Fruit fly (Drosophila melanogaster) whole organism, embryonic: ENCODE results near the gene Kah.
A peak's percentile ranks its signal among the peaks of the same experiment; 100 is the strongest.

Experiments
- Asciz ChIP-seq: fragments of 200-800 bp; sonication (Bioruptor generic); optimal IDR thresholded peaks from 2 replicates; lab custom pipeline; 2017; ENCODE audit warnings: missing biosample characterization, mild to moderate bottlenecking, missing genetic modification characterization, missing genetic modification reagents
- BEAF-32 ChIP-seq: fragments of 200-800 bp; sonication (Bioruptor generic); optimal IDR thresholded peaks from 3 replicates; lab custom pipeline; 2017; ENCODE audit warnings: missing biosample characterization, missing genetic modification characterization, mild to moderate bottlenecking, moderate library complexity, missing genetic modification reagents
- CG10366 ChIP-seq: fragments of 200-800 bp; sonication (Bioruptor generic); IDR thresholded peaks from 2 replicates; pipeline ENCODE4 v1.3.6; 2022; ENCODE audit warnings: missing biosample characterization, missing genetic modification characterization
- CG13624 ChIP-seq: fragments of 200-800 bp; sonication (Bioruptor generic); optimal IDR thresholded peaks from 2 replicates; lab custom pipeline; 2016; ENCODE audit warnings: missing biosample characterization, missing genetic modification characterization
- CG15269 ChIP-seq: fragments of 200-800 bp; sonication (Bioruptor generic); optimal IDR thresholded peaks from 2 replicates; lab custom pipeline; 2018; ENCODE audit warnings: missing biosample characterization, mild to moderate bottlenecking, missing genetic modification characterization, moderate library complexity
- CG15479 ChIP-seq: fragments of 200-800 bp; sonication (Bioruptor generic); optimal IDR thresholded peaks from 3 replicates; lab custom pipeline; 2019; ENCODE audit warnings: missing biosample characterization, mild to moderate bottlenecking, missing genetic modification characterization, moderate library complexity
- CG15696 ChIP-seq: fragments of 200-800 bp; sonication (Bioruptor generic); optimal IDR thresholded peaks from 2 replicates; lab custom pipeline; 2019; ENCODE audit warnings: missing biosample characterization, mild to moderate bottlenecking, missing genetic modification characterization, moderate library complexity
- CG17612 ChIP-seq: fragments of 200-800 bp; sonication (Bioruptor generic); IDR thresholded peaks from 2 replicates; pipeline ENCODE4 v1.3.6; 2022; ENCODE audit warnings: missing biosample characterization, missing genetic modification characterization
- CG17802 ChIP-seq: fragments of 200-800 bp; sonication (Bioruptor generic); optimal IDR thresholded peaks from 2 replicates; lab custom pipeline; 2018; ENCODE audit warnings: missing biosample characterization, mild to moderate bottlenecking, missing genetic modification characterization, moderate library complexity
- CG2875 ChIP-seq: fragments of 200-800 bp; sonication (Bioruptor generic); optimal IDR thresholded peaks from 2 replicates; lab custom pipeline; 2017; ENCODE audit warnings: missing biosample characterization, mild to moderate bottlenecking, missing genetic modification characterization, missing genetic modification reagents
- CG31224 ChIP-seq: fragments of 200-800 bp; sonication (Bioruptor generic); IDR thresholded peaks from 2 replicates; pipeline ENCODE4 v1.3.6; 2022; ENCODE audit warnings: missing biosample characterization, missing genetic modification characterization
- CG31365 ChIP-seq: fragments of 200-800 bp; sonication (Bioruptor generic); optimal IDR thresholded peaks from 2 replicates; lab custom pipeline; 2018; ENCODE audit warnings: missing biosample characterization, mild to moderate bottlenecking, missing genetic modification characterization
- CG32532 ChIP-seq: fragments of 200-800 bp; sonication (Bioruptor generic); IDR thresholded peaks from 2 replicates; pipeline ENCODE4 v1.3.6; 2022; ENCODE audit warnings: missing biosample characterization, missing genetic modification characterization
- CG3847 ChIP-seq: fragments of 200-800 bp; sonication (Bioruptor generic); IDR thresholded peaks from 2 replicates; pipeline ENCODE4 v1.3.6; 2022; ENCODE audit warnings: missing biosample characterization, missing genetic modification characterization
- CG8359 ChIP-seq: fragments of 200-800 bp; sonication (Bioruptor generic); optimal IDR thresholded peaks from 2 replicates; lab custom pipeline; 2017; ENCODE audit warnings: missing biosample characterization, mild to moderate bottlenecking, missing genetic modification characterization, borderline replicate concordance
- CG8765 ChIP-seq: fragments of 200-800 bp; sonication (Bioruptor generic); IDR thresholded peaks from 2 replicates; pipeline ENCODE4 v1.3.6; 2022; ENCODE audit warnings: missing biosample characterization, missing genetic modification characterization
- Dad ChIP-seq: fragments of 200-800 bp; sonication (Bioruptor generic); optimal IDR thresholded peaks from 3 replicates; lab custom pipeline; 2016; ENCODE audit warnings: missing biosample characterization, missing genetic modification characterization
- Dfd ChIP-seq, 2 experiments: fragments of >200 bp; optimal IDR thresholded peaks; 2 replicates each; lab custom pipeline; 2017; ENCODE audit warnings: missing biosample characterization in 2 of 2, missing genetic modification characterization in 2 of 2
- ERR ChIP-seq: fragments of 200-800 bp; sonication (Bioruptor generic); optimal IDR thresholded peaks from 2 replicates; lab custom pipeline; 2016; ENCODE audit warnings: missing biosample characterization, missing genetic modification characterization
- Eip74EF ChIP-seq, 2 experiments: fragments of 200-800 bp in 1 of 2; fragments of >200 bp in 1 of 2; sonication (Bioruptor generic) in 1 of 2; optimal IDR thresholded peaks; 2 replicates each; lab custom pipeline; 2017 to 2019; ENCODE audit warnings: missing biosample characterization in 2 of 2, missing genetic modification characterization in 2 of 2, mild to moderate bottlenecking in 1 of 2, moderate library complexity in 1 of 2
- Ets97D ChIP-seq: fragments of 200-800 bp; sonication (Bioruptor generic); optimal IDR thresholded peaks from 3 replicates; lab custom pipeline; 2016; ENCODE audit warnings: missing biosample characterization, missing genetic modification characterization
- Fer1 ChIP-seq: fragments of 200-800 bp; sonication (Bioruptor generic); optimal IDR thresholded peaks from 2 replicates; lab custom pipeline; 2017; ENCODE audit warnings: missing biosample characterization, mild to moderate bottlenecking, missing genetic modification characterization
- GATAe ChIP-seq: fragments of 200-800 bp; sonication (Bioruptor generic); conservative IDR thresholded peaks from 2 replicates; pipeline ENCODE4 v1.3.6; 2022; ENCODE audit warnings: missing biosample characterization, missing genetic modification characterization
- HLH3B ChIP-seq: fragments of 200-800 bp; sonication (Bioruptor generic); IDR thresholded peaks from 2 replicates; pipeline ENCODE4 v1.3.6; 2022; ENCODE audit warnings: missing biosample characterization, missing genetic modification characterization
- HLHmδ ChIP-seq: fragments of 200-800 bp; sonication (Bioruptor generic); optimal IDR thresholded peaks from 2 replicates; lab custom pipeline; 2018; ENCODE audit warnings: missing biosample characterization, mild to moderate bottlenecking, missing genetic modification characterization, moderate library complexity
- Mes4 ChIP-seq: fragments of 200-800 bp; sonication (Bioruptor generic); optimal IDR thresholded peaks from 2 replicates; lab custom pipeline; 2016; ENCODE audit warnings: missing biosample characterization, missing genetic modification characterization
- Stat92E ChIP-seq, 3 experiments: fragments of >200 bp in 2 of 3; fragments of 200-800 bp in 1 of 3; sonication (Bioruptor generic) in 1 of 3; optimal IDR thresholded peaks; 2 replicates each; lab custom pipeline; 2017 to 2019; ENCODE audit warnings: missing biosample characterization in 3 of 3, missing genetic modification characterization in 3 of 3, mild to moderate bottlenecking in 1 of 3, moderate library complexity in 1 of 3
- bigmax ChIP-seq: fragments of 200-800 bp; sonication (Bioruptor generic); optimal IDR thresholded peaks from 2 replicates; lab custom pipeline; 2018; ENCODE audit warnings: missing biosample characterization, mild to moderate bottlenecking, missing genetic modification characterization
- cad ChIP-seq: fragments of >200 bp; optimal IDR thresholded peaks from 2 replicates; lab custom pipeline; 2017; ENCODE audit warnings: missing biosample characterization, missing genetic modification characterization
- ci ChIP-seq: fragments of 200-800 bp; sonication (Bioruptor generic); IDR thresholded peaks from 3 replicates; pipeline ENCODE4 v1.3.6; 2022; ENCODE audit warnings: missing biosample characterization, missing genetic modification characterization
- en ChIP-seq: fragments of 200-800 bp; sonication (Bioruptor generic); optimal IDR thresholded peaks from 2 replicates; lab custom pipeline; 2016; ENCODE audit warnings: missing biosample characterization, missing genetic modification characterization
- exex ChIP-seq: fragments of 200-800 bp; sonication (Bioruptor generic); optimal IDR thresholded peaks from 4 replicates; lab custom pipeline; 2018; ENCODE audit warnings: missing biosample characterization, mild to moderate bottlenecking, missing genetic modification characterization, moderate library complexity
- fd3F ChIP-seq: fragments of 200-800 bp; sonication (Bioruptor generic); optimal IDR thresholded peaks from 2 replicates; lab custom pipeline; 2018; ENCODE audit warnings: missing biosample characterization, mild to moderate bottlenecking, missing genetic modification characterization, moderate library complexity
- gcm ChIP-seq: fragments of 200-800 bp; sonication (Bioruptor generic); optimal IDR thresholded peaks from 2 replicates; lab custom pipeline; 2019; ENCODE audit warnings: missing biosample characterization, mild to moderate bottlenecking, missing genetic modification characterization, moderate library complexity
- gcm2 ChIP-seq: fragments of 200-800 bp; sonication (Bioruptor generic); optimal IDR thresholded peaks from 2 replicates; lab custom pipeline; 2016; ENCODE audit warnings: missing biosample characterization, missing genetic modification characterization
- hb ChIP-seq: fragments of 200-800 bp; sonication (Bioruptor generic); IDR thresholded peaks from 3 replicates; pipeline ENCODE4 v1.3.6; 2022; ENCODE audit warnings: missing biosample characterization, missing genetic modification characterization; ENCODE audit not compliant: partially characterized antibody
- jigr1 ChIP-seq: fragments of 200-800 bp; sonication (Bioruptor generic); IDR thresholded peaks from 3 replicates; pipeline ENCODE4 v1.3.6; 2022; ENCODE audit warnings: missing biosample characterization, missing genetic modification characterization
- kah ChIP-seq: fragments of 200-800 bp; sonication (Bioruptor generic); optimal IDR thresholded peaks from 2 replicates; lab custom pipeline; 2018; ENCODE audit warnings: missing biosample characterization, mild to moderate bottlenecking, missing genetic modification characterization
- luna ChIP-seq: fragments of 200-800 bp; sonication (Bioruptor generic); optimal IDR thresholded peaks from 2 replicates; lab custom pipeline; 2016; ENCODE audit warnings: missing biosample characterization, missing genetic modification characterization
- mam ChIP-seq: fragments of 200-800 bp; sonication (Bioruptor generic); optimal IDR thresholded peaks from 3 replicates; lab custom pipeline; 2016; ENCODE audit warnings: missing biosample characterization, missing genetic modification characterization
- pum ChIP-seq: fragments of 200-800 bp; sonication (Bioruptor generic); optimal IDR thresholded peaks from 2 replicates; lab custom pipeline; 2016; ENCODE audit warnings: missing biosample characterization, missing genetic modification characterization
- repo ChIP-seq: fragments of 200-800 bp; sonication (Bioruptor generic); optimal IDR thresholded peaks from 2 replicates; lab custom pipeline; 2016; ENCODE audit warnings: missing biosample characterization, missing genetic modification characterization
- sima ChIP-seq: fragments of 200-800 bp; sonication (Bioruptor generic); optimal IDR thresholded peaks from 2 replicates; lab custom pipeline; 2016; ENCODE audit warnings: missing biosample characterization, missing genetic modification characterization
- slp2 ChIP-seq: fragments of 200-800 bp; sonication (Bioruptor generic); optimal IDR thresholded peaks from 2 replicates; lab custom pipeline; 2016; ENCODE audit warnings: missing biosample characterization, missing genetic modification characterization
- tgo ChIP-seq: fragments of 200-800 bp; sonication (Bioruptor generic); IDR thresholded peaks from 3 replicates; pipeline ENCODE4 v1.3.6; 2022; ENCODE audit warnings: missing biosample characterization, missing genetic modification characterization
- toy ChIP-seq: fragments of 200-800 bp; sonication (Bioruptor generic); IDR thresholded peaks from 2 replicates; pipeline ENCODE4 v1.3.6; 2022; ENCODE audit warnings: missing biosample characterization, missing genetic modification characterization

The Kah gene

DNA sequence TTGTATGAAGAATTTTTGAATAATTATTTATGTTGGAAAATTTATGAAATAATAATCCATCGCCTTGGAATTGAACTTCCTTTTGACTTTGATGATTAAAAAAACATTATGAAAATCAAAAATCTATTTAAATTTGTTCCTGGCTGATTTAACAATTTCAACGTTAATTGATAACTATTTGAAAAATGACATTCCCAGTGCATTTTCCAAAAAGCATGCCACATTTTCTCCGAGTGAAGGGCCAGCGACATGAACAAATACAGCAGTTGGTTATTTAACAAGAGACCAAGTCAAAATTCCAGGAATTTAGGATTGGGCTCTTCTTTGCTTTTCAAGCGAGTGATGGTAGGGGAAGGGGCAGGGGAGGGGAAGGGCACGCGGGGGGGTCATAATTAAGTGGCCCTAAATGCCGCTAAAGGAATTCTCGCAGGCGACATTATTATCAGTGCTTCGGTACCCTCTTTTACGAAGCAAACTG lies 33.3 kb upstream of the Kah start (continued):
- TF ChIP-seq CG15269: no peak

- peak; percentile 49 for TF ChIP-seq Dad (GFP tag; lab: Kevin White, UChicago)
- TF ChIP-seq jigr1 (GFP tag; lab: Robert Waterston, UW): peak; percentile 54; the same call in 1 of the 3 replicates
- peak; percentile 13 for TF ChIP-seq Ets97D (GFP tag; lab: Kevin White, UChicago)
- TF ChIP-seq repo: peak; percentile 60
- TF ChIP-seq bigmax (GFP tag; lab: Kevin White, UChicago): no peak
- peak; percentile 79 for TF ChIP-seq ci
- peak; percentile 4 for TF ChIP-seq Fer1 (GFP tag; lab: Kevin White, UChicago)
- no peak for TF ChIP-seq CG17612 (GFP tag; lab: Robert Waterston, UW)
- peak in 1 of 2 experiments; percentile 43 for TF ChIP-seq Eip74EF (GFP tag; optimal IDR thresholded peaks at IDR 0.05; lab: Kevin White, UChicago)
- peak; percentile 63; the same call in 1 of the 3 replicates for TF ChIP-seq tgo (GFP tag; lab: Robert Waterston, UW)
- TF ChIP-seq Dfd (GFP tag; optimal IDR thresholded peaks at IDR 0.05; lab: Kevin White, UChicago): no peak
- TF ChIP-seq CG31224 (GFP tag; lab: Robert Waterston, UW): no peak
- peak; percentile 79 for TF ChIP-seq HLHmδ (GFP tag; lab: Kevin White, UChicago)
- peak; percentile 64 for TF ChIP-seq Asciz (GFP tag; lab: Kevin White, UChicago)
- TF ChIP-seq CG17802 (tag; lab: Kevin White, UChicago): peak; percentile 31
- TF ChIP-seq exex (tag; lab: Kevin White, UChicago): no peak
- TF ChIP-seq CG32532 (GFP tag; lab: Robert Waterston, UW): no peak
- TF ChIP-seq fd3F (GFP tag; lab: Kevin White, UChicago): no peak
- TF ChIP-seq luna (GFP tag; lab: Kevin White, UChicago): no peak
- TF ChIP-seq CG13624 (GFP tag; lab: Kevin White, UChicago): peak; percentile 51
- peak; percentile 71 for TF ChIP-seq Mes4 (GFP tag; lab: Kevin White, UChicago)
- peak; percentile 17 for TF ChIP-seq sima (GFP tag; lab: Kevin White, UChicago)
- TF ChIP-seq cad (GFP tag; lab: Kevin White, UChicago): no peak
- peak; percentile 67 for TF ChIP-seq slp2 (GFP tag; lab: Kevin White, UChicago)
- TF ChIP-seq pum (GFP tag; lab: Kevin White, UChicago): peak; percentile 72
- no peak for TF ChIP-seq hb (GFP tag; lab: Robert Waterston, UW)
- peak; percentile 54 for TF ChIP-seq gcm2 (GFP tag; lab: Kevin White, UChicago)
- peak; percentile 42; the same call in 1 of the 2 replicates for TF ChIP-seq CG10366
- TF ChIP-seq CG2875 (GFP tag; lab: Kevin White, UChicago): peak; percentile 79
- TF ChIP-seq CG8765 (GFP tag; lab: Robert Waterston, UW): peak; percentile 91
- TF ChIP-seq CG15696 (tag; lab: Kevin White, UChicago): peak; percentile 98
- TF ChIP-seq CG3847: no peak
- no peak for TF ChIP-seq ERR (GFP tag; lab: Kevin White, UChicago)
- no peak for TF ChIP-seq toy (GFP tag; lab: Robert Waterston, UW)
- peak; percentile 89 for TF ChIP-seq gcm (GFP tag; lab: Kevin White, UChicago)
- peak in 1 of 3 experiments; percentile 97 for TF ChIP-seq Stat92E (GFP tag; optimal IDR thresholded peaks at IDR 0.05; lab: Kevin White, UChicago)
- TF ChIP-seq CG15479 (GFP tag; lab: Kevin White, UChicago): peak; percentile 92
- peak; percentile 85 for TF ChIP-seq CG8359
- TF ChIP-seq kah: peak; percentile 13
- TF ChIP-seq en (GFP tag; lab: Kevin White, UChicago): peak; percentile 29
- TF ChIP-seq BEAF-32 (GFP tag; lab: Kevin White, UChicago): no peak
- TF ChIP-seq HLH3B: peak; percentile 53
- TF ChIP-seq mam: no peak
- TF ChIP-seq GATAe (GFP tag; lab: Robert Waterston, UW): no peak
- peak; percentile 19 for TF ChIP-seq CG31365
Observed at dm6 chr3L:621097-621967, 32.3 kb upstream of the Kah start.
